Worm (Caenorhabditis elegans) whole organism, young adult: ENCODE results near the gene tin-10.

Experiments
- ztf-28 ChIP-seq: fragments of 200-800 bp; sonication (Bioruptor generic); IDR thresholded peaks from 2 replicates; pipeline ENCODE4 v1.3.6; 2022; ENCODE audit warnings: missing genetic modification reagents, missing genetic modification characterization, missing compliant biosample characterization
- ztf-3 ChIP-seq: fragments of 200-800 bp; sonication (Bioruptor generic); optimal IDR thresholded peaks from 2 replicates; lab custom pipeline; 2018; ENCODE audit warnings: mild to moderate bottlenecking, missing genetic modification characterization, missing compliant biosample characterization

- no peak for TF ChIP-seq ztf-28 (GFP tag; lab: Robert Waterston, UW)
- no peak for TF ChIP-seq ztf-3 (GFP tag; lab: Kevin White, UChicago)
Observed at ce11 chrIII:11456577-11456976, 46.1 kb downstream of the tin-10 start, which contains the start of gene plr-1.
